Worm (Caenorhabditis elegans): ENCODE data around the gene T02H6.7.

DNA sequence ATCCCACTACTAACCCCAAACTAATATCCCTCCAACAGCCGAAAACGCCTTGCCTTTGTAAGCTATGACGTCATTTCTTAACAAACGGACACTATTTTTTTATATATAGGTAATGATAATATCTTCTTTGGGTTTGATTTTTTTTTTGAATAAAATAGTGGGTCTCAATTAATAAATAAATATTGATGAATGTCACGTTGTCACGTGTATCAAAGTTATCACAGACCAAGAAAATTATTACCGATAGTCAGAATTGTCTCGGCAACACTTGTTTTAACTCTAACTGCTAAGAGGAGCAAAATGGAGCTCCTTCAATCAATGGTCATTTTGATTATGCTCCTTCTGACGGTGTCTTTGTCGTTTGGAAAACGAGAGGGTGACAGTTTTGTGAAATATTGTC, 48.4 kb upstream of the T02H6.7 start, which contains the start of gene T04B8.1:
- TF ChIP-seq flt-1 (GFP tag; IDR thresholded peaks at IDR 0.05) (no peak), ref-1 (GFP tag; conservative IDR thresholded peaks at IDR 0.05) (no peak), tab-1 (GFP tag; IDR thresholded peaks at IDR 0.05) (no peak), ztf-23 (GFP tag; IDR thresholded peaks at IDR 0.05) (no peak), ztf-29 (GFP tag; IDR thresholded peaks at IDR 0.05) (no peak), klf-2 (GFP tag; conservative IDR thresholded peaks at IDR 0.05) (no peak), cog-1 (tag; optimal IDR thresholded peaks at IDR 0.05) (no peak), T22C8.4 (GFP tag; IDR thresholded peaks at IDR 0.05) (no peak)
